Worm (Caenorhabditis elegans) whole organism, L4 larva: Measurements from ENCODE around the gene B0334.4.

ENCODE experiments used
- F10B5.3 ChIP-seq: sonication (generic microtip); optimal IDR thresholded peaks from 2 replicates; lab custom pipeline; 2016; ENCODE audit warnings: mild to moderate bottlenecking, missing genetic modification characterization, missing compliant biosample characterization
- F26F4.8 ChIP-seq: fragments of 200-800 bp; sonication (Bioruptor generic); conservative IDR thresholded peaks from 2 replicates; pipeline ENCODE4 v1.3.6; 2022; ENCODE audit warnings: missing genetic modification characterization, missing compliant biosample characterization
- F44E2.7 ChIP-seq: fragments of 200-800 bp; sonication (Bioruptor generic); IDR thresholded peaks from 2 replicates; pipeline ENCODE4 v2.1.2; 2022; ENCODE audit warnings: missing genetic modification characterization, missing compliant biosample characterization
- Y48G9A.11 ChIP-seq: fragments of 200-800 bp; sonication (Bioruptor generic); IDR thresholded peaks from 2 replicates; pipeline ENCODE4 v1.3.6; 2022; ENCODE audit warnings: missing genetic modification reagents, missing genetic modification characterization, missing compliant biosample characterization
- Y75B8A.6 ChIP-seq: fragments of 200-800 bp; sonication (Bioruptor generic); IDR thresholded peaks from 2 replicates; pipeline ENCODE4 v1.3.6; 2022; ENCODE audit warnings: missing genetic modification reagents, missing genetic modification characterization, missing compliant biosample characterization
- aha-1 ChIP-seq: fragments of 150-350 bp; peaks from one replicate; lab custom pipeline; 2014; ENCODE audit warnings: missing biosample characterization, missing genetic modification characterization
- aly-2 ChIP-seq: sonication (generic microtip); optimal IDR thresholded peaks from 2 replicates; lab custom pipeline; 2018; ENCODE audit warnings: missing biosample characterization, missing genetic modification characterization
- arid-1 ChIP-seq: fragments of 200-800 bp; sonication (Bioruptor generic); conservative IDR thresholded peaks from 2 replicates; pipeline ENCODE4 v1.3.6; 2022; ENCODE audit warnings: missing genetic modification reagents, missing genetic modification characterization, missing compliant biosample characterization
- attf-4 ChIP-seq: sonication (generic microtip); optimal IDR thresholded peaks from 3 replicates; lab custom pipeline; 2017; ENCODE audit warnings: missing biosample characterization, missing genetic modification characterization
- ceh-20 ChIP-seq: fragments of 200-800 bp; sonication (Bioruptor generic); IDR thresholded peaks from 2 replicates; pipeline ENCODE4 v1.3.6; 2022; ENCODE audit warnings: missing genetic modification reagents, missing genetic modification characterization, missing compliant biosample characterization
- ceh-62 ChIP-seq: sonication (generic microtip); optimal IDR thresholded peaks from 2 replicates; lab custom pipeline; 2017; ENCODE audit warnings: missing biosample characterization, missing genetic modification characterization
- cey-2 ChIP-seq: sonication (generic microtip); optimal IDR thresholded peaks from 3 replicates; lab custom pipeline; 2017; ENCODE audit warnings: missing genetic modification characterization, mild to moderate bottlenecking, missing compliant biosample characterization, antibody characterized with exemption, borderline replicate concordance; ENCODE audit not compliant: insufficient read depth
- ctbp-1 ChIP-seq: fragments of 200-800 bp; sonication (Bioruptor generic); IDR thresholded peaks from 2 replicates; pipeline ENCODE4 v1.3.6; 2022; ENCODE audit warnings: missing genetic modification reagents, missing genetic modification characterization, missing compliant biosample characterization
- daf-19 ChIP-seq: fragments of 200-800 bp; sonication (Bioruptor generic); conservative IDR thresholded peaks from 2 replicates; pipeline ENCODE4 v1.3.6; 2022; ENCODE audit warnings: missing genetic modification characterization, missing compliant biosample characterization
- dmd-9 ChIP-seq: fragments of 200-800 bp; sonication (Bioruptor generic); IDR thresholded peaks from 2 replicates; pipeline ENCODE4 v1.3.6; 2022; ENCODE audit warnings: missing genetic modification reagents, missing genetic modification characterization, missing compliant biosample characterization
- dpl-1 ChIP-seq: fragments of 150-350 bp; optimal IDR thresholded peaks from 2 replicates; lab custom pipeline; 2014; ENCODE audit warnings: missing biosample characterization, missing genetic modification reagents, missing genetic modification characterization
- duxl-1 ChIP-seq: sonication (generic microtip); optimal IDR thresholded peaks from 2 replicates; lab custom pipeline; 2016; ENCODE audit warnings: mild to moderate bottlenecking, missing genetic modification characterization, moderate library complexity, missing compliant biosample characterization; ENCODE audit not compliant: poor library complexity
- fos-1 ChIP-seq: fragments of 150-350 bp; optimal IDR thresholded peaks from 2 replicates; lab custom pipeline; 2014; ENCODE audit warnings: missing biosample characterization, missing genetic modification characterization
- gei-8 ChIP-seq: fragments of 200-800 bp; sonication (Bioruptor generic); optimal IDR thresholded peaks from 2 replicates; lab custom pipeline; 2018; ENCODE audit warnings: mild to moderate bottlenecking, missing genetic modification characterization, missing compliant biosample characterization
- hif-1 ChIP-seq, 2 experiments: sonication (generic microtip); optimal IDR thresholded peaks; 2 replicates each; lab custom pipeline; 2016 to 2017; ENCODE audit warnings: missing compliant biosample characterization in 2 of 2, missing genetic modification characterization in 2 of 2, missing genetic modification reagents in 2 of 2, missing genotype in 2 of 2, mild to moderate bottlenecking in 1 of 2
- hlh-11 ChIP-seq: fragments of 200-800 bp; sonication (Bioruptor generic); optimal IDR thresholded peaks from 2 replicates; lab custom pipeline; 2018; ENCODE audit warnings: mild to moderate bottlenecking, missing genetic modification characterization, missing compliant biosample characterization
- jun-1 ChIP-seq: fragments of 150-350 bp; optimal IDR thresholded peaks from 2 replicates; lab custom pipeline; 2014; ENCODE audit warnings: missing biosample characterization, missing genetic modification reagents, missing genetic modification characterization
- lin-13 ChIP-seq: fragments of 150-350 bp; optimal IDR thresholded peaks from 2 replicates; lab custom pipeline; 2014; ENCODE audit warnings: missing biosample characterization, missing genetic modification reagents, missing genetic modification characterization
- lin-15B ChIP-seq: fragments of 150-350 bp; sonication (generic microtip); optimal IDR thresholded peaks from 3 replicates; lab custom pipeline; 2014; ENCODE audit warnings: missing biosample characterization, missing genetic modification characterization
- lin-29 ChIP-seq: fragments of 200-800 bp; sonication (Bioruptor generic); IDR thresholded peaks from 2 replicates; pipeline ENCODE4 v1.3.6; 2022; ENCODE audit warnings: missing genetic modification reagents, missing genetic modification characterization, missing compliant biosample characterization
- madf-9 ChIP-seq: fragments of 200-800 bp; sonication (Bioruptor generic); conservative IDR thresholded peaks from 2 replicates; pipeline ENCODE4 v1.3.6; 2022; ENCODE audit warnings: missing genetic modification reagents, missing genetic modification characterization, missing compliant biosample characterization
- mdl-1 ChIP-seq, 2 experiments: fragments of 150-350 bp in 1 of 2; sonication (generic microtip) in 1 of 2; optimal IDR thresholded peaks; 2 replicates each; lab custom pipeline; 2014 to 2017; ENCODE audit warnings: missing biosample characterization in 2 of 2, missing genetic modification characterization in 2 of 2
- mep-1 ChIP-seq: fragments of 150-350 bp; sonication (generic microtip); optimal IDR thresholded peaks from 3 replicates; lab custom pipeline; 2014; ENCODE audit warnings: missing biosample characterization, missing genetic modification characterization
- mes-2 ChIP-seq: sonication (generic microtip); optimal IDR thresholded peaks from 2 replicates; lab custom pipeline; 2016; ENCODE audit warnings: missing genotype, mild to moderate bottlenecking, missing genetic modification characterization, missing compliant biosample characterization; ENCODE audit not compliant: poor library complexity, severe bottlenecking
- mxl-2 ChIP-seq: fragments of 200-800 bp; sonication (Bioruptor generic); conservative IDR thresholded peaks from 2 replicates; pipeline ENCODE4 v1.3.6; 2022; ENCODE audit warnings: missing genetic modification reagents, missing genetic modification characterization, missing compliant biosample characterization
- nhr-102 ChIP-seq: sonication (generic microtip); optimal IDR thresholded peaks from 2 replicates; lab custom pipeline; 2016; ENCODE audit warnings: mild to moderate bottlenecking, missing genetic modification characterization, moderate library complexity, missing compliant biosample characterization
- nhr-11 ChIP-seq: fragments of 150-350 bp; optimal IDR thresholded peaks from 2 replicates; lab custom pipeline; 2014; ENCODE audit warnings: missing biosample characterization, missing genetic modification characterization
- nhr-111 ChIP-seq: fragments of 200-800 bp; sonication (Bioruptor generic); optimal IDR thresholded peaks from 2 replicates; lab custom pipeline; 2018; ENCODE audit warnings: mild to moderate bottlenecking, missing genetic modification characterization, missing compliant biosample characterization
- nhr-25 ChIP-seq: sonication (generic microtip); optimal IDR thresholded peaks from 2 replicates; lab custom pipeline; 2017; ENCODE audit warnings: missing genetic modification characterization, mild to moderate bottlenecking, missing compliant biosample characterization, antibody characterized with exemption, moderate library complexity, borderline replicate concordance; ENCODE audit not compliant: insufficient read depth
- nhr-28 ChIP-seq: fragments of 150-350 bp; optimal IDR thresholded peaks from 2 replicates; lab custom pipeline; 2014; ENCODE audit warnings: missing biosample characterization, missing genetic modification characterization
- nhr-42 ChIP-seq: fragments of 200-800 bp; sonication (Bioruptor generic); IDR thresholded peaks from 2 replicates; pipeline ENCODE4 v1.3.6; 2022; ENCODE audit warnings: missing genetic modification characterization, missing compliant biosample characterization
- nhr-48 ChIP-seq: sonication (generic microtip); optimal IDR thresholded peaks from 2 replicates; lab custom pipeline; 2016; ENCODE audit warnings: mild to moderate bottlenecking, missing genetic modification characterization, missing compliant biosample characterization
- nhr-76 ChIP-seq: fragments of 150-350 bp; optimal IDR thresholded peaks from 2 replicates; lab custom pipeline; 2014; ENCODE audit warnings: missing biosample characterization, missing genetic modification characterization
- nhr-77 ChIP-seq: fragments of 150-350 bp; optimal IDR thresholded peaks from 2 replicates; lab custom pipeline; 2014; ENCODE audit warnings: missing biosample characterization, missing genetic modification characterization
- pha-4 ChIP-seq, 2 experiments: fragments of 150-350 bp in 1 of 2; fragments of 200-800 bp in 1 of 2; sonication (Bioruptor generic) in 1 of 2; IDR thresholded peaks in 1 of 2; optimal IDR thresholded peaks in 1 of 2; 2 replicates each; pipeline versions ENCODE4 v1.3.6 to Lab custom; 2014 to 2022; ENCODE audit warnings: missing genetic modification characterization in 2 of 2, missing genetic modification reagents in 2 of 2, missing biosample characterization in 1 of 2, missing compliant biosample characterization in 1 of 2
- pqm-1 ChIP-seq: sonication (generic microtip); optimal IDR thresholded peaks from 2 replicates; lab custom pipeline; 2017; ENCODE audit warnings: missing biosample characterization, missing genetic modification characterization
- saeg-2 ChIP-seq: fragments of 200-800 bp; sonication (Bioruptor generic); IDR thresholded peaks from 2 replicates; pipeline ENCODE4 v1.3.6; 2022; ENCODE audit warnings: missing genetic modification reagents, missing genetic modification characterization, missing compliant biosample characterization
- sdz-12 ChIP-seq: fragments of 200-800 bp; sonication (Bioruptor generic); optimal IDR thresholded peaks from 2 replicates; lab custom pipeline; 2018; ENCODE audit warnings: mild to moderate bottlenecking, missing genetic modification characterization, missing compliant biosample characterization
- skn-1 ChIP-seq: fragments of 150-350 bp; optimal IDR thresholded peaks from 2 replicates; lab custom pipeline; 2014; ENCODE audit warnings: missing biosample characterization, missing genetic modification characterization
- spr-1 ChIP-seq: sonication (generic microtip); optimal IDR thresholded peaks from 2 replicates; lab custom pipeline; 2016; ENCODE audit warnings: mild to moderate bottlenecking, missing genetic modification characterization, missing compliant biosample characterization
- tag-97 ChIP-seq: fragments of 200-800 bp; sonication (Bioruptor generic); IDR thresholded peaks from 2 replicates; pipeline ENCODE4 v1.3.6; 2022; ENCODE audit warnings: missing genetic modification characterization, missing compliant biosample characterization
- unc-39 ChIP-seq: sonication (generic microtip); optimal IDR thresholded peaks from 2 replicates; lab custom pipeline; 2017; ENCODE audit warnings: missing biosample characterization, missing genetic modification characterization
- zfp-2 ChIP-seq: sonication (generic microtip); optimal IDR thresholded peaks from 2 replicates; lab custom pipeline; 2016; ENCODE audit warnings: mild to moderate bottlenecking, missing genetic modification characterization, missing compliant biosample characterization
- zfp-3 ChIP-seq: fragments of 200-800 bp; sonication (Bioruptor generic); conservative IDR thresholded peaks from 2 replicates; pipeline ENCODE4 v1.3.6; 2022; ENCODE audit warnings: missing genetic modification reagents, missing genetic modification characterization, missing compliant biosample characterization
- zip-2 ChIP-seq: fragments of 150-350 bp; optimal IDR thresholded peaks from 2 replicates; lab custom pipeline; 2014; ENCODE audit warnings: missing biosample characterization, missing genetic modification characterization
- ztf-11 ChIP-seq: fragments of 150-350 bp; optimal IDR thresholded peaks from 2 replicates; lab custom pipeline; 2014; ENCODE audit warnings: missing biosample characterization, missing genetic modification characterization

B0334.4 gene

DNA sequence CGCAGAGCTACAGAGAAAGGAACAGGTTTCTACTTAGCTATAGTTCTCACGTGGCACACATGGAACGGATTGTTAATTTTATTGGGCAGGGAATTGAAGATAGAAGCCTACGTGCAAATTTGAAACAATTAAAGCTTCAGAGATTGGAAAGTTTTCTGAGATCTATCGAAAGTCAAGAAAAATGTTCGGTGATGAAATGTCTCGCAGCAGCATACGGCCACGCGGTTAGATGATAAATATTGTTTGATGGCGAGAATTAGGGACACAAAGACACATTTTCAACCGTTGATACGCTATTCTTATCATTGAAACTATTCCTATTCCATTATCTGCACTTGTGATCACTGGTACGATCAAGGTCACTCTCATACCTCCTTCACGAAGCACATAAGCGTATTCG, 22.9 kb upstream of the B0334.4 start (continued):
- no peak for TF ChIP-seq nhr-42
- TF ChIP-seq jun-1: no peak
- TF ChIP-seq zfp-3 (GFP tag; lab: Robert Waterston, UW): no peak
- no peak for TF ChIP-seq tag-97
- TF ChIP-seq zfp-2 (tag; lab: Kevin White, UChicago): no peak
- TF ChIP-seq unc-39 (tag; lab: Kevin White, UChicago): no peak
- TF ChIP-seq cey-2 (tag; lab: Kevin White, UChicago): no peak
- TF ChIP-seq lin-29 (GFP tag; lab: Robert Waterston, UW): no peak
- TF ChIP-seq hif-1 (tag; optimal IDR thresholded peaks at IDR 0.05; lab: Kevin White, UChicago): peak; percentile 58 to 92
- peak; percentile 79 for TF ChIP-seq hlh-11 (tag; lab: Kevin White, UChicago)
- TF ChIP-seq aha-1 (tag; lab: Kevin White, UChicago): peak; percentile 99
- TF ChIP-seq F26F4.8 (GFP tag; lab: Robert Waterston, UW): no peak
- no peak for TF ChIP-seq duxl-1
- TF ChIP-seq nhr-11 (tag; lab: Kevin White, UChicago): no peak
- no peak for TF ChIP-seq nhr-76 (tag; lab: Kevin White, UChicago)
- TF ChIP-seq mxl-2 (GFP tag; lab: Robert Waterston, UW): no peak
- TF ChIP-seq lin-15B (tag; lab: Kevin White, UChicago): no peak
- no peak for TF ChIP-seq nhr-111 (GFP tag; lab: Kevin White, UChicago)
- TF ChIP-seq pqm-1: peak; percentile 71
- no peak for TF ChIP-seq nhr-25 (tag; lab: Kevin White, UChicago)
- TF ChIP-seq aly-2 (tag; lab: Kevin White, UChicago): no peak
- TF ChIP-seq fos-1: no peak
- TF ChIP-seq saeg-2 (GFP tag; lab: Robert Waterston, UW): no peak
- TF ChIP-seq nhr-48 (tag; lab: Kevin White, UChicago): peak; percentile 55
- TF ChIP-seq daf-19 (GFP tag; lab: Robert Waterston, UW): no peak
- no peak for TF ChIP-seq madf-9 (GFP tag; lab: Robert Waterston, UW)
- TF ChIP-seq mdl-1 (tag; optimal IDR thresholded peaks at IDR 0.05; lab: Kevin White, UChicago): peak; percentile 14 to 83
- TF ChIP-seq Y75B8A.6 (GFP tag; lab: Robert Waterston, UW): no peak
- TF ChIP-seq Y48G9A.11 (GFP tag; lab: Robert Waterston, UW): no peak
- no peak for TF ChIP-seq spr-1
- no peak for TF ChIP-seq ceh-20
- no peak for TF ChIP-seq skn-1 (tag; lab: Kevin White, UChicago)
- no peak for TF ChIP-seq dmd-9 (GFP tag; lab: Robert Waterston, UW)
- TF ChIP-seq lin-13: no peak
- TF ChIP-seq attf-4 (tag; lab: Kevin White, UChicago): no peak
- no peak for TF ChIP-seq ztf-11 (tag; lab: Kevin White, UChicago)
- no peak for TF ChIP-seq mes-2 (tag; lab: Kevin White, UChicago)
- TF ChIP-seq nhr-77 (tag; lab: Kevin White, UChicago): no peak
- TF ChIP-seq sdz-12 (GFP tag; lab: Kevin White, UChicago): no peak
- no peak for TF ChIP-seq ctbp-1 (GFP tag; lab: Robert Waterston, UW)
- TF ChIP-seq, all 104 proteins: peak for 16

DNA sequence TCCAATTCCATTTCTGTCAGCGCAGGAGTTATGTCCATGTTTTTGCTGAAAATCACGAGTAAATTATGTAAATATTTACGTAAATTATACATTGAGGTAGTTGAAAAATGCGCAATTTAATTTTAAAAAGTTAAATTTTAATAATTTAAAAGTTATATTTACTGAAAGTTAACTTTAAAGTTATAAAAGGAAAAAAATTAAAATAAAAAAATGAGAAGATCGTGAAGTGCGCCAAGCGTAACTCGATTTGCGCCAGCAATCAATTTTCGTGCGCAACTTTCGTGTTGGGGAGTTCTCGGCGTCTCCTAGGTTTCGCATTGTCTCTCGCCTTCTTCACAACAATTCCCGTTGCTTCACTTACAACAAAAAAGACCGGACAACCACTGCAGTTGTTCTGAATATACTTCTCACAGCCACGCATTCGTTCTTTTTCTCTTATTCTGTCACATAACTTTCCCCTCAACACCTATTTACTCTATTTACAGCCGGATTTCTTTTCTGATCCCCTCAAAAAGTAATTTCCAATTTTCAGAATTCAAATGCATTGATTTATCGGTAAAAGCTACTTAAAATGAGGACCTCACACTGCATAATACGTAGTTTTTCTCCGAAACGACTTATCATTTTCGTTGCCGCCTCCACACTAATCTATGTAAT, 21.8 kb upstream of the B0334.4 start, which contains the start of the genes metl-1 and W02B12.11:
metl-1 (minus strand) TSS at position 51 of the 657 bp plus-strand sequence.
W02B12.11 (plus strand) TSS at position 337 of the 657 bp plus-strand sequence.
- TF ChIP-seq arid-1 (GFP tag; lab: Robert Waterston, UW): peak; percentile 75
- no peak for TF ChIP-seq ceh-62 (tag; lab: Kevin White, UChicago)
- TF ChIP-seq F26F4.8 (GFP tag; lab: Robert Waterston, UW): no peak
- TF ChIP-seq zip-2 (tag; lab: Kevin White, UChicago): peak; percentile 6
- peak; percentile 68 for TF ChIP-seq nhr-48 (tag; lab: Kevin White, UChicago)
- TF ChIP-seq dpl-1: peak; percentile 82
- no peak for TF ChIP-seq nhr-28
- TF ChIP-seq F10B5.3: peak; percentile 53
- TF ChIP-seq mep-1 (tag; lab: Kevin White, UChicago): peak; percentile 89
- TF ChIP-seq madf-9 (GFP tag; lab: Robert Waterston, UW): peak; percentile 62
- TF ChIP-seq nhr-102 (tag; lab: Kevin White, UChicago): peak; percentile 88
- TF ChIP-seq F44E2.7: no peak
- peak; percentile 88 for TF ChIP-seq duxl-1
- no peak for TF ChIP-seq gei-8
- peak; percentile 84 for TF ChIP-seq pha-4 (GFP tag; IDR thresholded peaks at IDR 0.05; lab: Robert Waterston, UW)
- peak; percentile 14 for TF ChIP-seq pha-4 (tag; optimal IDR thresholded peaks at IDR 0.05; lab: Kevin White, UChicago)
